Fruit fly (Drosophila melanogaster) whole organism, embryonic: ENCODE results near the gene CG32801.

Source experiments
- Abd-B ChIP-seq: fragments of 200-800 bp; sonication (Bioruptor generic); optimal IDR thresholded peaks from 2 replicates; lab custom pipeline; 2018; ENCODE audit warnings: missing biosample characterization, mild to moderate bottlenecking, missing genetic modification characterization, moderate library complexity
- B-H1 ChIP-seq: fragments of 200-800 bp; sonication (Bioruptor generic); IDR thresholded peaks from 3 replicates; pipeline ENCODE4 v1.3.6; 2022; ENCODE audit warnings: missing biosample characterization, missing genetic modification characterization
- CG10431 ChIP-seq: fragments of 200-800 bp; sonication (Bioruptor generic); optimal IDR thresholded peaks from 3 replicates; lab custom pipeline; 2018; ENCODE audit warnings: missing biosample characterization, mild to moderate bottlenecking, missing genetic modification characterization
- CG11723 ChIP-seq: fragments of 200-800 bp; sonication (Bioruptor generic); optimal IDR thresholded peaks from 2 replicates; lab custom pipeline; 2017; ENCODE audit warnings: missing biosample characterization, mild to moderate bottlenecking, missing genetic modification characterization
- CG12942 ChIP-seq: fragments of 200-800 bp; sonication (Bioruptor generic); optimal IDR thresholded peaks from 3 replicates; lab custom pipeline; 2016; ENCODE audit warnings: missing biosample characterization, missing genetic modification characterization
- CG13424 ChIP-seq: fragments of 200-800 bp; sonication (Bioruptor generic); optimal IDR thresholded peaks from 2 replicates; lab custom pipeline; 2019; ENCODE audit warnings: missing biosample characterization, mild to moderate bottlenecking, missing genetic modification characterization, moderate library complexity
- CG15011 ChIP-seq: fragments of 200-800 bp; sonication (Bioruptor generic); optimal IDR thresholded peaks from 3 replicates; lab custom pipeline; 2018; ENCODE audit warnings: missing biosample characterization, mild to moderate bottlenecking, missing genetic modification characterization
- CG1529 ChIP-seq: fragments of 200-800 bp; sonication (Bioruptor generic); optimal IDR thresholded peaks from 3 replicates; lab custom pipeline; 2018; ENCODE audit warnings: missing biosample characterization, missing genetic modification characterization
- CG16815 ChIP-seq: fragments of 200-800 bp; sonication (Bioruptor generic); optimal IDR thresholded peaks from 3 replicates; lab custom pipeline; 2017; ENCODE audit warnings: missing biosample characterization, mild to moderate bottlenecking, missing genetic modification characterization
- CG17912 ChIP-seq: fragments of 200-800 bp; sonication (Bioruptor generic); optimal IDR thresholded peaks from 2 replicates; lab custom pipeline; 2018; ENCODE audit warnings: missing biosample characterization, mild to moderate bottlenecking, missing genetic modification characterization
- CG2889 ChIP-seq: fragments of 200-800 bp; sonication (Bioruptor generic); IDR thresholded peaks from 3 replicates; pipeline ENCODE4 v1.3.6; 2022; ENCODE audit warnings: missing biosample characterization, missing genetic modification characterization
- CG31365 ChIP-seq: fragments of 200-800 bp; sonication (Bioruptor generic); optimal IDR thresholded peaks from 2 replicates; lab custom pipeline; 2018; ENCODE audit warnings: missing biosample characterization, mild to moderate bottlenecking, missing genetic modification characterization
- CG32772 ChIP-seq: fragments of 200-800 bp; sonication (Bioruptor generic); IDR thresholded peaks from 2 replicates; pipeline ENCODE4 v1.3.6; 2022; ENCODE audit warnings: missing biosample characterization, missing genetic modification characterization
- CG34224 ChIP-seq: fragments of 200-800 bp; sonication (Bioruptor generic); IDR thresholded peaks from 3 replicates; pipeline ENCODE4 v1.3.6; 2022; ENCODE audit warnings: missing biosample characterization, missing genetic modification characterization; ENCODE audit not compliant: partially characterized antibody
- CG4360 ChIP-seq: fragments of 200-800 bp; sonication (Bioruptor generic); IDR thresholded peaks from 2 replicates; pipeline ENCODE4 v1.3.6; 2022; ENCODE audit warnings: missing biosample characterization, missing genetic modification characterization
- CG7839 ChIP-seq: fragments of 200-800 bp; sonication (Bioruptor generic); optimal IDR thresholded peaks from 3 replicates; lab custom pipeline; 2018; ENCODE audit warnings: missing biosample characterization, mild to moderate bottlenecking, missing genetic modification characterization, moderate library complexity
- CG8290 ChIP-seq, 3 experiments: fragments of 200-800 bp; sonication (Bioruptor generic); optimal IDR thresholded peaks; 2 replicates each; lab custom pipeline; 2016 to 2019; ENCODE audit warnings: missing biosample characterization in 3 of 3, missing genetic modification characterization in 3 of 3, mild to moderate bottlenecking in 2 of 3, moderate library complexity in 1 of 3
- CG8944 ChIP-seq: fragments of 200-800 bp; sonication (Bioruptor generic); optimal IDR thresholded peaks from 3 replicates; lab custom pipeline; 2016; ENCODE audit warnings: missing biosample characterization, missing genetic modification characterization
- CG9215 ChIP-seq: fragments of 200-800 bp; sonication (Bioruptor generic); IDR thresholded peaks from 2 replicates; pipeline ENCODE4 v1.3.6; 2022; ENCODE audit warnings: missing biosample characterization, missing genetic modification characterization
- CG9609 ChIP-seq: fragments of 200-800 bp; sonication (Bioruptor generic); optimal IDR thresholded peaks from 3 replicates; lab custom pipeline; 2016; ENCODE audit warnings: missing biosample characterization, missing genetic modification characterization
- CG9727 ChIP-seq: fragments of 200-800 bp; sonication (Bioruptor generic); optimal IDR thresholded peaks from 3 replicates; lab custom pipeline; 2017; ENCODE audit warnings: missing biosample characterization, mild to moderate bottlenecking, missing genetic modification characterization
- CkIIα-i1 ChIP-seq: fragments of 200-800 bp; sonication (Bioruptor generic); IDR thresholded peaks from 2 replicates; pipeline ENCODE4 v1.3.6; 2022; ENCODE audit warnings: missing biosample characterization, missing genetic modification characterization
- CrebB ChIP-seq: fragments of 200-800 bp; sonication (Bioruptor generic); optimal IDR thresholded peaks from 3 replicates; lab custom pipeline; 2018; ENCODE audit warnings: missing biosample characterization, mild to moderate bottlenecking, missing genetic modification characterization
- Dp ChIP-seq: fragments of 200-800 bp; sonication (Bioruptor generic); optimal IDR thresholded peaks from 2 replicates; lab custom pipeline; 2018; ENCODE audit warnings: missing biosample characterization, mild to moderate bottlenecking, missing genetic modification characterization, moderate library complexity
- Fer3 ChIP-seq: fragments of 200-800 bp; sonication (Bioruptor generic); optimal IDR thresholded peaks from 2 replicates; lab custom pipeline; 2018; ENCODE audit warnings: missing biosample characterization, mild to moderate bottlenecking, missing genetic modification characterization, moderate library complexity
- Hr51 ChIP-seq, 2 experiments: fragments of 200-800 bp; sonication (Bioruptor generic); optimal IDR thresholded peaks; 2 replicates in 1 of 2; 3 replicates in 1 of 2; lab custom pipeline; 2016 to 2018; ENCODE audit warnings: missing biosample characterization in 2 of 2, missing genetic modification characterization in 2 of 2, mild to moderate bottlenecking in 1 of 2, moderate library complexity in 1 of 2
- NC2β ChIP-seq: fragments of 200-800 bp; sonication (Bioruptor generic); optimal IDR thresholded peaks from 2 replicates; lab custom pipeline; 2016; ENCODE audit warnings: missing biosample characterization, missing genetic modification characterization
- Oaz ChIP-seq: fragments of 200-800 bp; sonication (Bioruptor generic); IDR thresholded peaks from 2 replicates; pipeline ENCODE4 v1.3.6; 2022; ENCODE audit warnings: missing biosample characterization, missing genetic modification characterization
- PHDP ChIP-seq: fragments of 200-800 bp; sonication (Bioruptor generic); optimal IDR thresholded peaks from 3 replicates; lab custom pipeline; 2018; ENCODE audit warnings: missing biosample characterization, mild to moderate bottlenecking, missing genetic modification characterization, moderate library complexity
- Six4 ChIP-seq: fragments of 200-800 bp; sonication (Bioruptor generic); optimal IDR thresholded peaks from 2 replicates; lab custom pipeline; 2016; ENCODE audit warnings: missing biosample characterization, missing genetic modification characterization
- Stat92E ChIP-seq, 3 experiments: fragments of >200 bp in 2 of 3; fragments of 200-800 bp in 1 of 3; sonication (Bioruptor generic) in 1 of 3; optimal IDR thresholded peaks; 2 replicates each; lab custom pipeline; 2017 to 2019; ENCODE audit warnings: missing biosample characterization in 3 of 3, missing genetic modification characterization in 3 of 3, mild to moderate bottlenecking in 1 of 3, moderate library complexity in 1 of 3
- Xrp1 ChIP-seq: fragments of 200-800 bp; sonication (Bioruptor generic); IDR thresholded peaks from 2 replicates; pipeline ENCODE4 v1.3.6; 2022; ENCODE audit warnings: missing biosample characterization, missing genetic modification characterization
- ase ChIP-seq: fragments of 200-800 bp; sonication (Bioruptor generic); IDR thresholded peaks from 3 replicates; pipeline ENCODE4 v1.3.6; 2022; ENCODE audit warnings: missing biosample characterization, missing genetic modification characterization
- danr ChIP-seq: fragments of 200-800 bp; sonication (Bioruptor generic); IDR thresholded peaks from 2 replicates; pipeline ENCODE4 v1.3.6; 2022; ENCODE audit warnings: missing biosample characterization, missing genetic modification characterization
- disco-r ChIP-seq: fragments of 200-800 bp; sonication (Bioruptor generic); optimal IDR thresholded peaks from 2 replicates; lab custom pipeline; 2016; ENCODE audit warnings: missing biosample characterization, missing genetic modification characterization
- dm ChIP-seq: fragments of 200-800 bp; sonication (Bioruptor generic); optimal IDR thresholded peaks from 3 replicates; lab custom pipeline; 2016; ENCODE audit warnings: missing biosample characterization, missing genetic modification characterization
- gfzf ChIP-seq: fragments of 200-800 bp; sonication (Bioruptor generic); optimal IDR thresholded peaks from 2 replicates; lab custom pipeline; 2016; ENCODE audit warnings: missing biosample characterization, mild to moderate bottlenecking, missing genetic modification characterization, moderate library complexity
- gro ChIP-seq: fragments of 200-800 bp; sonication (Bioruptor generic); optimal IDR thresholded peaks from 2 replicates; lab custom pipeline; 2016; ENCODE audit warnings: missing biosample characterization, missing genetic modification characterization
- klu ChIP-seq: fragments of 200-800 bp; sonication (Bioruptor generic); IDR thresholded peaks from 2 replicates; pipeline ENCODE4 v1.3.6; 2022; ENCODE audit warnings: missing biosample characterization, missing genetic modification characterization
- lmd ChIP-seq: fragments of 200-800 bp; sonication (Bioruptor generic); IDR thresholded peaks from 2 replicates; pipeline ENCODE4 v1.3.6; 2022; ENCODE audit warnings: missing biosample characterization, missing genetic modification characterization
- luna ChIP-seq: fragments of 200-800 bp; sonication (Bioruptor generic); optimal IDR thresholded peaks from 2 replicates; lab custom pipeline; 2016; ENCODE audit warnings: missing biosample characterization, missing genetic modification characterization
- run ChIP-seq: fragments of 200-800 bp; sonication (Bioruptor generic); optimal IDR thresholded peaks from 3 replicates; lab custom pipeline; 2018; ENCODE audit warnings: missing biosample characterization, mild to moderate bottlenecking, missing genetic modification characterization
- tll ChIP-seq, 2 experiments: fragments of 200-800 bp in 1 of 2; fragments of >200 bp in 1 of 2; sonication (Bioruptor generic) in 1 of 2; optimal IDR thresholded peaks; 2 replicates each; lab custom pipeline; 2017 to 2019; ENCODE audit warnings: missing biosample characterization in 2 of 2, missing genetic modification characterization in 2 of 2, mild to moderate bottlenecking in 1 of 2, moderate library complexity in 1 of 2
- unpg ChIP-seq: fragments of 200-800 bp; sonication (Bioruptor generic); optimal IDR thresholded peaks from 3 replicates; lab custom pipeline; 2018; ENCODE audit warnings: missing biosample characterization, mild to moderate bottlenecking, missing genetic modification characterization, moderate library complexity
- vnd ChIP-seq: fragments of 200-800 bp; sonication (Bioruptor generic); IDR thresholded peaks from 3 replicates; pipeline ENCODE4 v1.3.6; 2022; ENCODE audit warnings: missing biosample characterization, missing genetic modification characterization; ENCODE audit not compliant: partially characterized antibody
- zen ChIP-seq: fragments of 200-800 bp; sonication (Bioruptor generic); optimal IDR thresholded peaks from 3 replicates; lab custom pipeline; 2018; ENCODE audit warnings: missing biosample characterization, mild to moderate bottlenecking, missing genetic modification characterization, moderate library complexity
- zen2 ChIP-seq: fragments of 200-800 bp; sonication (Bioruptor generic); IDR thresholded peaks from 3 replicates; pipeline ENCODE4 v1.3.6; 2022; ENCODE audit warnings: missing biosample characterization, missing genetic modification characterization; ENCODE audit not compliant: partially characterized antibody

CG32801 gene

dm6 chrX:1944245-1945114 is 41.5 kb upstream of the CG32801 start (continued):
- TF ChIP-seq Six4 (peak; percentile 16), CG31365 (no peak), gro (GFP tag; lab: Kevin White, UChicago) (no peak), CG10431 (GFP tag; lab: Kevin White, UChicago) (peak; percentile 93), luna (GFP tag; lab: Kevin White, UChicago) (no peak), CG4360 (0 out of 2 replicates have a peak, but pooled peaks have one; percentile 7), CG7839 (tag; lab: Kevin White, UChicago) (peak; percentile 49), CG13424 (tag; lab: Kevin White, UChicago) (peak; percentile 25), gfzf (no peak), vnd (no peak), zen (tag; lab: Kevin White, UChicago) (no peak), CG2889 (peak; percentile 63), CG15011 (GFP tag; lab: Kevin White, UChicago) (no peak), disco-r (no peak), unpg (GFP tag; lab: Kevin White, UChicago) (peak; percentile 74), zen2 (GFP tag; lab: Robert Waterston, UW) (no peak), lmd (peak; percentile 78), CG8944 (GFP tag; lab: Kevin White, UChicago) (peak; percentile 67), CrebB (tag; lab: Kevin White, UChicago) (no peak), CG1529 (GFP tag; lab: Kevin White, UChicago) (no peak), Stat92E (GFP tag; optimal IDR thresholded peaks at IDR 0.05; lab: Kevin White, UChicago) (no peak), Hr51 (GFP tag; optimal IDR thresholded peaks at IDR 0.05; lab: Kevin White, UChicago) (peak in 1 of 2 experiments; percentile 51), danr (GFP tag; lab: Robert Waterston, UW) (peak; percentile 41; the same call in 1 of the 2 replicates), ase (peak; percentile 42; the same call in 1 of the 3 replicates), Dp (GFP tag; lab: Kevin White, UChicago) (no peak), Xrp1 (GFP tag; lab: Robert Waterston, UW) (peak; percentile 75), CG34224 (no peak), PHDP (tag; lab: Kevin White, UChicago) (peak; percentile 65), CG9727 (GFP tag; lab: Kevin White, UChicago) (no peak), Oaz (GFP tag; lab: Robert Waterston, UW) (no peak), CG11723 (no peak), CG9215 (GFP tag; lab: Robert Waterston, UW) (peak; percentile 23; the same call in 1 of the 2 replicates), klu (0 out of 2 replicates have a peak, but pooled peaks have one; percentile 24), CG17912 (GFP tag; lab: Kevin White, UChicago) (no peak), Fer3 (peak; percentile 42), dm (GFP tag; lab: Kevin White, UChicago) (no peak), CkIIα-i1 (GFP tag; lab: Robert Waterston, UW) (no peak), Abd-B (peak; percentile 24), CG16815 (peak; percentile 2), B-H1 (GFP tag; lab: Robert Waterston, UW) (peak; percentile 33; the same call in 1 of the 3 replicates), run (tag; lab: Kevin White, UChicago) (no peak), CG8290 (GFP tag; optimal IDR thresholded peaks at IDR 0.05; lab: Kevin White, UChicago) (no peak), CG8290 (tag; optimal IDR thresholded peaks at IDR 0.05; lab: Kevin White, UChicago) (peak in 1 of 2 experiments; percentile 62), CG9609 (GFP tag; lab: Kevin White, UChicago) (peak; percentile 55), NC2β (GFP tag; lab: Kevin White, UChicago) (no peak), CG32772 (GFP tag; lab: Robert Waterston, UW) (peak; percentile 45), tll (GFP tag; optimal IDR thresholded peaks at IDR 0.05; lab: Kevin White, UChicago) (no peak), CG12942 (peak; percentile 31)
